Worm (Caenorhabditis elegans): ENCODE data around the gene egl-4.

ce11 chrIV:1847912-1848311 lies at the start of gene egl-4:
- TF ChIP-seq snpc-4 (tag; optimal IDR thresholded peaks at IDR 0.05) (no peak), lsy-2 (tag; optimal IDR thresholded peaks at IDR 0.05) (no peak), nhr-28 (tag; optimal IDR thresholded peaks at IDR 0.05) (no peak), nhr-237 (tag; optimal IDR thresholded peaks at IDR 0.05) (no peak), blmp-1 (tag; optimal IDR thresholded peaks at IDR 0.05) (no peak)

All from whole organism, mixed stage, embryonic.